Fruit fly (Drosophila melanogaster) whole organism, pupa: ENCODE data around the gene CG8292.

Experiments used
- CG17806 ChIP-seq: fragments of 200-800 bp; sonication (Bioruptor generic); optimal IDR thresholded peaks from 2 replicates; lab custom pipeline; 2018; ENCODE audit warnings: missing biosample characterization, mild to moderate bottlenecking, missing genetic modification characterization, moderate library complexity
- CG32121 ChIP-seq: fragments of 200-800 bp; sonication (Bioruptor generic); IDR thresholded peaks from 2 replicates; pipeline ENCODE4 v1.3.6; 2022; ENCODE audit warnings: missing biosample characterization, missing genetic modification characterization
- CG4496 ChIP-seq: fragments of 200-800 bp; sonication (Bioruptor generic); IDR thresholded peaks from 3 replicates; pipeline ENCODE4 v1.3.6; 2022; ENCODE audit warnings: missing biosample characterization, missing genetic modification characterization
- CG8301 ChIP-seq: fragments of 200-800 bp; sonication (Bioruptor generic); optimal IDR thresholded peaks from 2 replicates; lab custom pipeline; 2018; ENCODE audit warnings: missing biosample characterization, mild to moderate bottlenecking, missing genetic modification characterization
- EcR ChIP-seq: fragments of 200-800 bp; sonication (Bioruptor generic); optimal IDR thresholded peaks from 3 replicates; lab custom pipeline; 2019; ENCODE audit warnings: missing biosample characterization, missing genetic modification characterization, mild to moderate bottlenecking, moderate library complexity, missing genetic modification reagents
- Ets98B ChIP-seq: fragments of 200-800 bp; sonication (Bioruptor generic); IDR thresholded peaks from 2 replicates; pipeline ENCODE4 v1.3.6; 2022; ENCODE audit warnings: missing biosample characterization, missing genetic modification characterization

dm6 chr2L:8195722-8196323 lies 22.0 kb downstream of the CG8292 start:
- TF ChIP-seq EcR (no peak), CG17806 (no peak), CG8301 (tag; lab: Kevin White, UChicago) (no peak), CG4496 (no peak), Ets98B (GFP tag; lab: Robert Waterston, UW) (no peak), CG32121 (GFP tag; lab: Robert Waterston, UW) (no peak)
